Fruit fly (Drosophila melanogaster): ENCODE data around the gene Traf6.

Gene Traf6

DNA sequence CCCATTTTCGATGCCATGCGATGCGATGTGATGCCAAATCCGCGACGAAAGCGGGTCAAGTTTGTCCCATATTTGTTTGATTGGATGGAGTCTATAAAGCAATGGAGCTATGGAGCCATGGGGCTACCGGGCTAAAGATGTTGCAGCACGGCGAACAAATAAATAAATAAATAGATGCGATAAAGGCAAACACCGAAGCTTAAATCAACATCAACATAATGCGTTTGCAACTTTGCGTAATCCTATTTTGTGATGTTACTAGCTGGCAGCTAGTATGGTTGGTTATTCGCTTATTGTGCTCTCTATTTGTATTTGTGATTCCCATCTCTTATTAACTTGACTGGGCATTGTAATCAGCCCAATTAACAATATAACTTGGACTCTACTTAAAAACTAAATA is 29.1 kb downstream of the Traf6 start (continued):
- no peak for TF ChIP-seq sisA (GFP tag; IDR thresholded peaks at IDR 0.05)
- TF ChIP-seq sna (GFP tag; IDR thresholded peaks at IDR 0.05; ENCODE audit: partially characterized antibody): no peak
- no peak for TF ChIP-seq CG10209 (GFP tag; optimal IDR thresholded peaks at IDR 0.05)
- no peak for TF ChIP-seq CG3838 (GFP tag; optimal IDR thresholded peaks at IDR 0.05)
- peak; percentile 62; the same call in 1 of the 2 replicates for TF ChIP-seq Awh (GFP tag; IDR thresholded peaks at IDR 0.05)
- TF ChIP-seq chif (GFP tag; optimal IDR thresholded peaks at IDR 0.05): no peak
- TF ChIP-seq NfI (GFP tag; optimal IDR thresholded peaks at IDR 0.05): no peak
- no peak for TF ChIP-seq eve (GFP tag; optimal IDR thresholded peaks at IDR 0.05)
- TF ChIP-seq CG1602 (GFP tag; optimal IDR thresholded peaks at IDR 0.05): no peak
- no peak for TF ChIP-seq Scr (GFP tag; IDR thresholded peaks at IDR 0.05; ENCODE audit: partially characterized antibody)
- TF ChIP-seq dmrt11E (tag; optimal IDR thresholded peaks at IDR 0.05): no peak
- peak; percentile 15 for TF ChIP-seq Med (GFP tag)
- TF ChIP-seq usp (GFP tag; optimal IDR thresholded peaks at IDR 0.05): no peak
- TF ChIP-seq CG12942 (GFP tag; optimal IDR thresholded peaks at IDR 0.05): no peak
- TF ChIP-seq Camta (GFP tag; optimal IDR thresholded peaks at IDR 0.05): no peak
- TF ChIP-seq CG11695 (GFP tag; IDR thresholded peaks at IDR 0.05): no peak
- peak; percentile 42; the same call in 1 of the 3 replicates for TF ChIP-seq ci (GFP tag; IDR thresholded peaks at IDR 0.05)
- TF ChIP-seq CG5180 (GFP tag; optimal IDR thresholded peaks at IDR 0.05): peak; percentile 52
- TF ChIP-seq CG12104 (GFP tag; optimal IDR thresholded peaks at IDR 0.05): no peak
- peak; percentile 5 for TF ChIP-seq CG17359 (tag; optimal IDR thresholded peaks at IDR 0.05)
- TF ChIP-seq CG12071 (GFP tag; optimal IDR thresholded peaks at IDR 0.05): no peak
- TF ChIP-seq CG1529 (GFP tag; optimal IDR thresholded peaks at IDR 0.05): no peak
- no peak for TF ChIP-seq bsh (GFP tag; optimal IDR thresholded peaks at IDR 0.05)
- TF ChIP-seq Bteb2 (GFP tag; optimal IDR thresholded peaks at IDR 0.05): no peak
- no peak; the same call in 1 of the 2 replicates for TF ChIP-seq HLH3B (GFP tag; IDR thresholded peaks at IDR 0.05)
- TF ChIP-seq cato (GFP tag; optimal IDR thresholded peaks at IDR 0.05; ENCODE audit: borderline replicate concordance): no peak
- TF ChIP-seq CG16779 (GFP tag; IDR thresholded peaks at IDR 0.05): no peak
- TF ChIP-seq CG7839 (tag; optimal IDR thresholded peaks at IDR 0.05): no peak
- TF ChIP-seq CG15696 (tag; optimal IDR thresholded peaks at IDR 0.05): no peak
- no peak for TF ChIP-seq CG2712 (tag; optimal IDR thresholded peaks at IDR 0.05)
- TF ChIP-seq CG9876 (GFP tag; optimal IDR thresholded peaks at IDR 0.05): no peak
- TF ChIP-seq CG5953 (GFP tag; IDR thresholded peaks at IDR 0.05): no peak
- TF ChIP-seq abd-A (tag; optimal IDR thresholded peaks at IDR 0.05): no peak
- TF ChIP-seq unpg (GFP tag; optimal IDR thresholded peaks at IDR 0.05): no peak
- TF ChIP-seq CG31388 (GFP tag; optimal IDR thresholded peaks at IDR 0.05): no peak
- TF ChIP-seq CG14441 (GFP tag; IDR thresholded peaks at IDR 0.05): no peak
- no peak for TF ChIP-seq slou (GFP tag; optimal IDR thresholded peaks at IDR 0.05)
- no peak for TF ChIP-seq CG2889 (GFP tag; IDR thresholded peaks at IDR 0.05)
- no peak for TF ChIP-seq Hr51 (GFP tag; optimal IDR thresholded peaks at IDR 0.05)
- TF ChIP-seq nmo (GFP tag; optimal IDR thresholded peaks at IDR 0.05): no peak
- TF ChIP-seq Dp (GFP tag; optimal IDR thresholded peaks at IDR 0.05): no peak
- TF ChIP-seq HmgZ (tag; optimal IDR thresholded peaks at IDR 0.05): no peak
- TF ChIP-seq sob (GFP tag; IDR thresholded peaks at IDR 0.05): no peak
- TF ChIP-seq kah (GFP tag; optimal IDR thresholded peaks at IDR 0.05): no peak
- no peak for TF ChIP-seq CG43689 (GFP tag; IDR thresholded peaks at IDR 0.05)
- peak; percentile 59 for TF ChIP-seq Asciz (GFP tag; optimal IDR thresholded peaks at IDR 0.05)
- TF ChIP-seq dmrt99B (tag; optimal IDR thresholded peaks at IDR 0.05): peak; percentile 42
- TF ChIP-seq zen (tag; optimal IDR thresholded peaks at IDR 0.05): no peak
- TF ChIP-seq bab2 (GFP tag; optimal IDR thresholded peaks at IDR 0.05): no peak
- TF ChIP-seq twi (tag; optimal IDR thresholded peaks at IDR 0.05): no peak
- no peak for TF ChIP-seq rib (GFP tag; IDR thresholded peaks at IDR 0.05)

Measured in whole organism, embryonic.